Fruit fly (Drosophila melanogaster) Kc167 (cell line): ENCODE results near the gene MESR3.

ENCODE experiments used
- Myc ChIP-seq: fragments of >200 bp; optimal IDR thresholded peaks from 2 replicates; lab custom pipeline; 2017; ENCODE audit warnings: missing external identifiers
- Sin3A ChIP-seq: fragments of >200 bp; optimal IDR thresholded peaks from 2 replicates; lab custom pipeline; 2018; ENCODE audit warnings: missing external identifiers
- h ChIP-seq: fragments of >200 bp; optimal IDR thresholded peaks from 3 replicates; lab custom pipeline; 2018; ENCODE audit warnings: missing external identifiers
- insv ChIP-seq: fragments of >200 bp; optimal IDR thresholded peaks from 3 replicates; lab custom pipeline; 2018; ENCODE audit warnings: missing external identifiers
- psq ChIP-seq: fragments of >200 bp; optimal IDR thresholded peaks from 2 replicates; lab custom pipeline; 2017; ENCODE audit warnings: missing external identifiers
- ttk ChIP-seq: sonication (Bioruptor generic); optimal IDR thresholded peaks from 2 replicates; lab custom pipeline; 2017; ENCODE audit warnings: missing external identifiers

- no peak for TF ChIP-seq insv (lab: Kevin White, UChicago)
- no peak for TF ChIP-seq Sin3A (lab: Kevin White, UChicago)
- TF ChIP-seq psq (lab: Kevin White, UChicago), result no peak
- no peak for TF ChIP-seq Myc (lab: Kevin White, UChicago)
- no peak for TF ChIP-seq h (lab: Kevin White, UChicago)
- no peak for TF ChIP-seq ttk (lab: Kevin White, UChicago)
These were observed 1.0 kb upstream of the MESR3 start, which contains the start of gene IFT46 for dm6 chr2L:18616019-18616418.
